Worm (Caenorhabditis elegans) whole organism, L3 larva: ENCODE results near the gene dnj-2.

Experiments
- R02D3.7 ChIP-seq: fragments of 150-350 bp; optimal IDR thresholded peaks from 2 replicates; lab custom pipeline; 2014; ENCODE audit warnings: missing biosample characterization, missing genetic modification characterization
- ZK546.5 ChIP-seq: sonication (generic microtip); optimal IDR thresholded peaks from 2 replicates; lab custom pipeline; 2017; ENCODE audit warnings: missing biosample characterization, missing genetic modification characterization
- aly-2 ChIP-seq: fragments of 150-350 bp; optimal IDR thresholded peaks from 2 replicates; lab custom pipeline; 2014; ENCODE audit warnings: missing biosample characterization, missing genetic modification characterization
- ama-1 ChIP-seq: fragments of 150-350 bp; optimal IDR thresholded peaks from 2 replicates; lab custom pipeline; 2018
- ceh-16 ChIP-seq: sonication (generic microtip); optimal IDR thresholded peaks from 2 replicates; lab custom pipeline; 2017; ENCODE audit warnings: missing biosample characterization, missing genetic modification characterization
- ceh-28 ChIP-seq: fragments of 150-350 bp; optimal IDR thresholded peaks from 2 replicates; lab custom pipeline; 2014; ENCODE audit warnings: missing biosample characterization, missing genetic modification reagents, missing genetic modification characterization
- ceh-9 ChIP-seq: sonication (generic microtip); optimal IDR thresholded peaks from 2 replicates; lab custom pipeline; 2018; ENCODE audit warnings: missing biosample characterization, missing genetic modification characterization
- egl-27 ChIP-seq: sonication (generic microtip); optimal IDR thresholded peaks from 4 replicates; lab custom pipeline; 2017; ENCODE audit warnings: missing biosample characterization, missing genetic modification reagents, missing genetic modification characterization
- egl-5 ChIP-seq: fragments of 150-350 bp; optimal IDR thresholded peaks from 2 replicates; lab custom pipeline; 2017; ENCODE audit warnings: missing biosample characterization, missing genetic modification reagents, missing genetic modification characterization, inconsistent platforms
- elt-2 ChIP-seq: sonication (generic microtip); optimal IDR thresholded peaks from 2 replicates; lab custom pipeline; 2016; ENCODE audit warnings: missing genetic modification reagents, mild to moderate bottlenecking, missing genetic modification characterization, missing compliant biosample characterization
- elt-3 ChIP-seq, 3 experiments: fragments of 150-350 bp in 1 of 3; sonication (generic microtip) in 2 of 3; optimal IDR thresholded peaks; 2 replicates in 2 of 3; 4 replicates in 1 of 3; lab custom pipeline; 2014 to 2017; ENCODE audit warnings: missing biosample characterization in 3 of 3, missing genetic modification characterization in 3 of 3
- eor-1 ChIP-seq, 2 experiments: fragments of 150-350 bp; optimal IDR thresholded peaks; 2 replicates each; lab custom pipeline; 2014 to 2018; ENCODE audit warnings: missing biosample characterization in 2 of 2, missing genetic modification characterization in 2 of 2
- fkh-10 ChIP-seq: sonication (generic microtip); optimal IDR thresholded peaks from 2 replicates; lab custom pipeline; 2017; ENCODE audit warnings: missing biosample characterization, missing genetic modification reagents, missing genetic modification characterization
- fkh-2 ChIP-seq: fragments of 150-350 bp; optimal IDR thresholded peaks from 2 replicates; lab custom pipeline; 2014; ENCODE audit warnings: missing biosample characterization, missing genetic modification reagents, missing genetic modification characterization
- fos-1 ChIP-seq: fragments of 150-350 bp; optimal IDR thresholded peaks from 2 replicates; lab custom pipeline; 2014; ENCODE audit warnings: missing biosample characterization, missing genetic modification characterization
- hmg-11 ChIP-seq: sonication (generic microtip); optimal IDR thresholded peaks from 2 replicates; lab custom pipeline; 2016; ENCODE audit warnings: missing genetic modification characterization, missing compliant biosample characterization
- jun-1 ChIP-seq: fragments of 150-350 bp; optimal IDR thresholded peaks from 2 replicates; lab custom pipeline; 2014; ENCODE audit warnings: missing biosample characterization, missing genetic modification reagents, missing genetic modification characterization
- lin-15B ChIP-seq: fragments of 150-350 bp; optimal IDR thresholded peaks from 2 replicates; lab custom pipeline; 2014; ENCODE audit warnings: missing biosample characterization, missing genetic modification characterization
- mdl-1 ChIP-seq: fragments of 150-350 bp; optimal IDR thresholded peaks from 2 replicates; lab custom pipeline; 2014; ENCODE audit warnings: missing biosample characterization, missing genetic modification characterization
- mml-1 ChIP-seq: fragments of 150-350 bp; sonication (generic microtip); optimal IDR thresholded peaks from 3 replicates; lab custom pipeline; 2014; ENCODE audit warnings: missing biosample characterization, missing genetic modification characterization
- nfya-1 ChIP-seq: sonication (generic microtip); optimal IDR thresholded peaks from 2 replicates; lab custom pipeline; 2017; ENCODE audit warnings: missing genetic modification characterization, mild to moderate bottlenecking, missing compliant biosample characterization, antibody characterized with exemption, moderate library complexity; ENCODE audit not compliant: insufficient read depth
- nhr-11 ChIP-seq: fragments of 150-350 bp; optimal IDR thresholded peaks from 2 replicates; lab custom pipeline; 2014; ENCODE audit warnings: missing biosample characterization, missing genetic modification characterization
- nhr-12 ChIP-seq: fragments of 150-350 bp; optimal IDR thresholded peaks from 2 replicates; lab custom pipeline; 2014; ENCODE audit warnings: missing biosample characterization, missing genetic modification characterization
- nhr-23 ChIP-seq: fragments of 150-350 bp; optimal IDR thresholded peaks from 2 replicates; lab custom pipeline; 2014; ENCODE audit warnings: missing biosample characterization, missing genetic modification reagents, missing genetic modification characterization
- nhr-237 ChIP-seq: fragments of 150-350 bp; optimal IDR thresholded peaks from 2 replicates; lab custom pipeline; 2014; ENCODE audit warnings: missing biosample characterization, missing genetic modification characterization
- nhr-25 ChIP-seq: sonication (generic microtip); optimal IDR thresholded peaks from 2 replicates; lab custom pipeline; 2017; ENCODE audit warnings: missing biosample characterization, missing genetic modification characterization
- nhr-28 ChIP-seq: fragments of 150-350 bp; optimal IDR thresholded peaks from 2 replicates; lab custom pipeline; 2014; ENCODE audit warnings: missing biosample characterization, missing genetic modification characterization
- nhr-67 ChIP-seq: fragments of 150-350 bp; optimal IDR thresholded peaks from 2 replicates; lab custom pipeline; 2014; ENCODE audit warnings: missing biosample characterization, missing genetic modification characterization
- nhr-77 ChIP-seq: fragments of 150-350 bp; optimal IDR thresholded peaks from 2 replicates; lab custom pipeline; 2014; ENCODE audit warnings: missing biosample characterization, missing genetic modification characterization
- pha-4 ChIP-seq: fragments of 150-350 bp; optimal IDR thresholded peaks from 2 replicates; lab custom pipeline; 2014; ENCODE audit warnings: missing biosample characterization, missing genetic modification reagents, missing genetic modification characterization
- pqm-1 ChIP-seq: fragments of 150-350 bp; optimal IDR thresholded peaks from 2 replicates; lab custom pipeline; 2017; ENCODE audit warnings: missing biosample characterization, missing genetic modification characterization, inconsistent platforms
- sea-2 ChIP-seq: fragments of 150-350 bp; sonication (generic microtip); optimal IDR thresholded peaks from 4 replicates; lab custom pipeline; 2014; ENCODE audit warnings: missing biosample characterization, missing genetic modification reagents, missing genetic modification characterization
- skn-1 ChIP-seq: fragments of 150-350 bp; optimal IDR thresholded peaks from 2 replicates; lab custom pipeline; 2014; ENCODE audit warnings: missing biosample characterization, missing genetic modification characterization
- snpc-4 ChIP-seq: fragments of 150-350 bp; optimal IDR thresholded peaks from 2 replicates; lab custom pipeline; 2014; ENCODE audit warnings: missing biosample characterization, missing genetic modification characterization
- tbx-2 ChIP-seq: sonication (generic microtip); optimal IDR thresholded peaks from 2 replicates; lab custom pipeline; 2016; ENCODE audit warnings: mild to moderate bottlenecking, missing genetic modification characterization, missing compliant biosample characterization
- unc-39 ChIP-seq: sonication (generic microtip); optimal IDR thresholded peaks from 4 replicates; lab custom pipeline; 2017; ENCODE audit warnings: missing biosample characterization, missing genetic modification characterization
- zag-1 ChIP-seq: fragments of 150-350 bp; optimal IDR thresholded peaks from 2 replicates; lab custom pipeline; 2014; ENCODE audit warnings: missing biosample characterization, missing genetic modification characterization
- ztf-11 ChIP-seq: fragments of 150-350 bp; optimal IDR thresholded peaks from 2 replicates; lab custom pipeline; 2014; ENCODE audit warnings: missing biosample characterization, missing genetic modification characterization

The dnj-2 gene

ce11 chrIV:11296787-11297186 lies 17.0 kb downstream of the dnj-2 start, which contains the start of gene mttu-1:
Gene mttu-1 (minus strand): TSS chrIV:11296887.
- TF ChIP-seq nhr-28 (tag; lab: Kevin White, UChicago) (no peak), fkh-10 (GFP tag; lab: Kevin White, UChicago) (no peak), mml-1 (tag; lab: Kevin White, UChicago) (no peak), nhr-12 (no peak), sea-2 (GFP tag; lab: Kevin White, UChicago) (no peak), egl-27 (tag; lab: Kevin White, UChicago) (no peak), snpc-4 (tag; lab: Kevin White, UChicago) (no peak), nhr-77 (tag; lab: Kevin White, UChicago) (no peak), ZK546.5 (tag; lab: Kevin White, UChicago) (no peak), hmg-11 (no peak), nhr-25 (no peak), nhr-11 (tag; lab: Kevin White, UChicago) (no peak), fos-1 (tag; lab: Kevin White, UChicago) (no peak), zag-1 (tag; lab: Kevin White, UChicago) (no peak), nhr-23 (no peak), ceh-9 (tag; lab: Kevin White, UChicago) (no peak)
- TF ChIP-seq, all 47 proteins: peak for 0

DNA sequence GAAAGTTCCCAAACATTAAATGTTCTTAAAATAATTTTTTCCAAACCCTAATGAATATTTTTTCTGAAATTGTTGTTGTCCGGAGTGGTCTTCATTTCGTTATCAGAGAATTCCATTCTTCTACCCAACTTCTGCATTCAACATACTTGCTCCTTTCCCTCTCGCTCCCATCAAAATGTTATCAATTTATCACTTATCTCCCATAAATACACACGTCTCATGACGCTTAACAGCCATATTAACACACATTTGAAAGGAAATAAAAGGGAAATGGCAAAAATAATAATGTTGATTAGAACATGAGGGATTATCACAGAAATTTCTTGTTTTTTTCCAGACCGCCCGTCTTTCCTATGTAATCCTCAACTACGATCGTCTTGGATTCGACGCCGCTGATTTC lies 24.8 kb downstream of the dnj-2 start:
- TF ChIP-seq egl-27 (tag; lab: Kevin White, UChicago) (no peak), pqm-1 (tag; lab: Kevin White, UChicago) (peak; percentile 90), sea-2 (GFP tag; lab: Kevin White, UChicago) (no peak), fkh-2 (tag; lab: Kevin White, UChicago) (no peak), zag-1 (tag; lab: Kevin White, UChicago) (no peak), elt-2 (tag; lab: Kevin White, UChicago) (peak; percentile 97), ceh-9 (tag; lab: Kevin White, UChicago) (no peak), unc-39 (no peak), nhr-23 (no peak), nhr-28 (tag; lab: Kevin White, UChicago) (no peak), fkh-10 (GFP tag; lab: Kevin White, UChicago) (no peak), pha-4 (tag; lab: Kevin White, UChicago) (peak; percentile 53)

- TF ChIP-seq nhr-237 (tag; lab: Kevin White, UChicago) (no peak), ama-1 (lab: Kevin White, UChicago) (no peak), pha-4 (tag; lab: Kevin White, UChicago) (peak; percentile 44)
- TF ChIP-seq, all 47 proteins: peak for 1
These were observed 26.3 kb downstream of the dnj-2 start, which contains the start of gene F54D1.6 for ce11 chrIV:11287511-11287910. Gene F54D1.6 (plus strand): TSS chrIV:11287811.

- TF ChIP-seq snpc-4 (tag; lab: Kevin White, UChicago) (no peak), pha-4 (tag; lab: Kevin White, UChicago) (peak; percentile 46), nhr-77 (tag; lab: Kevin White, UChicago) (no peak), nhr-23 (no peak), tbx-2 (tag; lab: Kevin White, UChicago) (no peak), elt-2 (tag; lab: Kevin White, UChicago) (peak; percentile 31), nhr-28 (tag; lab: Kevin White, UChicago) (no peak), pqm-1 (tag; lab: Kevin White, UChicago) (peak; percentile 71)
These were observed 27.7 kb downstream of the dnj-2 start for ce11 chrIV:11286112-11286511.

ce11 chrIV:11285239-11285638 lies 28.5 kb downstream of the dnj-2 start:
- TF ChIP-seq ceh-16 (tag; lab: Kevin White, UChicago) (no peak), pha-4 (tag; lab: Kevin White, UChicago) (peak; percentile 12), elt-2 (tag; lab: Kevin White, UChicago) (peak; percentile 4)
- TF ChIP-seq, all 47 proteins: peak for 2

DNA sequence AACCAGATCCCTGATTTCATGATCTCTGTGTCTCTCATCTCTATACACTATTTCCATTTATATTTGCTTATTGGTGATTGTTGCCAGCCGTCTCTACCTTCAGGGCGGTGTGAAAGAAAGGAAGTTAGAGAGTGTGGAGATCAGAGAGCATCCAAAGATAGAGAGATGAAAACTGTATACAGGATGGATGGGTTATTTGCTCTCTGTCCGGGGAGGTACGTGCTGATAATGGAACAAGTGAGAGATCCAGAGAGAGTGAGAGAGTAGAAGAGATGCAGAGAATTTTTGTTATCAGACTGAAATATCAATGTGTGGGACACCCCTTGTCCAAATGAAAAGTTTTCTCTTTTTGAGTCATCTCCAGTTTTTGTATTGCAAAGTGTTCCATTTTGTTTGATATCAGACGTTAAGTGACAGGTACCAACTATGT lies 29.7 kb downstream of the dnj-2 start:
- TF ChIP-seq egl-5 (tag; lab: Kevin White, UChicago) (no peak), pha-4 (tag; lab: Kevin White, UChicago) (peak; percentile 95), ceh-16 (tag; lab: Kevin White, UChicago) (no peak), elt-2 (tag; lab: Kevin White, UChicago) (peak; percentile 98), ztf-11 (tag; lab: Kevin White, UChicago) (no peak), nhr-237 (tag; lab: Kevin White, UChicago) (no peak), ZK546.5 (tag; lab: Kevin White, UChicago) (no peak), fkh-2 (tag; lab: Kevin White, UChicago) (no peak), nfya-1 (tag; lab: Kevin White, UChicago) (no peak), nhr-67 (tag; lab: Kevin White, UChicago) (no peak), sea-2 (GFP tag; lab: Kevin White, UChicago) (no peak), elt-3 (tag; optimal IDR thresholded peaks at IDR 0.05; lab: Kevin White, UChicago) (no peak), nhr-25 (no peak), unc-39 (no peak), nhr-11 (tag; lab: Kevin White, UChicago) (no peak), ceh-28 (tag; lab: Kevin White, UChicago) (no peak), mdl-1 (no peak), eor-1 (tag; optimal IDR thresholded peaks at IDR 0.05; lab: Kevin White, UChicago) (no peak), fos-1 (tag; lab: Kevin White, UChicago) (peak; percentile 53), aly-2 (tag; lab: Kevin White, UChicago) (no peak), pqm-1 (tag; lab: Kevin White, UChicago) (peak; percentile 93), R02D3.7 (no peak), lin-15B (tag; lab: Kevin White, UChicago) (no peak), skn-1 (tag; lab: Kevin White, UChicago) (peak; percentile 42), nhr-12 (no peak), ceh-9 (tag; lab: Kevin White, UChicago) (no peak), snpc-4 (tag; lab: Kevin White, UChicago) (no peak), egl-27 (tag; lab: Kevin White, UChicago) (no peak), jun-1 (tag; lab: Kevin White, UChicago) (peak; percentile 78)
